Worm (Caenorhabditis elegans): ENCODE data around the gene C05D9.4.

DNA sequence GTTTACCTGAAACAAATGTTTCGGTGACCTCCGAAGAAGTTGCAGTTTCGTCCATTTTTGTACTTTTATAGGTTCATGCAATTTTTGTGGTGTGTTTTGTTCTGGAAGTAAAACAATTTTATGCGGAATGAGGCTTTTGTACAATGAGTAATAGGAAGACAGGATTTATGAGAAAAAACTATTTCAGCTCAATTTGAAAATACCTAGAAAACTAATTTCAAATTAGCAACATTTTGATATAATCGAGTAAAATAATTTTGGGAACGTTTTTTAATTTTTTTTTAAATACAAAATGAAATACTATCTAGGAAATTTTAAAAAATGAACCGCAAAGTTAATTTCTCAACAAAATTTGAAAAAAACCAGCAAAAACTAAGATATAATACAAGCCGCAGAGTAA is 19.8 kb upstream of the C05D9.4 start, which contains the start of gene rei-2:
- no peak for TF ChIP-seq him-1 (tag; optimal IDR thresholded peaks at IDR 0.05)
- TF ChIP-seq dao-5 (tag; optimal IDR thresholded peaks at IDR 0.05): no peak
- TF ChIP-seq W03F9.2 (tag; optimal IDR thresholded peaks at IDR 0.05): no peak
